Fruit fly (Drosophila melanogaster) whole organism, prepupa: ENCODE measurements around the gene nan.

ENCODE experiments used
- CG15336 ChIP-seq: fragments of 200-800 bp; sonication (Bioruptor generic); IDR thresholded peaks from 2 replicates; pipeline ENCODE4 v1.3.6; 2022; ENCODE audit warnings: missing biosample characterization, missing genetic modification characterization
- CG34406 ChIP-seq: fragments of 200-800 bp; sonication (Bioruptor generic); optimal IDR thresholded peaks from 3 replicates; lab custom pipeline; 2016; ENCODE audit warnings: missing biosample characterization, missing genetic modification characterization
- net ChIP-seq: fragments of 200-800 bp; sonication (Bioruptor generic); optimal IDR thresholded peaks from 3 replicates; lab custom pipeline; 2016; ENCODE audit warnings: missing biosample characterization, missing genetic modification characterization
- ss ChIP-seq, 2 experiments: fragments of 200-800 bp; sonication (Bioruptor generic); optimal IDR thresholded peaks; 2 replicates in 1 of 2; 3 replicates in 1 of 2; lab custom pipeline; 2017 to 2018; ENCODE audit warnings: mild to moderate bottlenecking in 2 of 2, missing biosample characterization in 2 of 2, missing genetic modification characterization in 2 of 2, moderate library complexity in 1 of 2

DNA sequence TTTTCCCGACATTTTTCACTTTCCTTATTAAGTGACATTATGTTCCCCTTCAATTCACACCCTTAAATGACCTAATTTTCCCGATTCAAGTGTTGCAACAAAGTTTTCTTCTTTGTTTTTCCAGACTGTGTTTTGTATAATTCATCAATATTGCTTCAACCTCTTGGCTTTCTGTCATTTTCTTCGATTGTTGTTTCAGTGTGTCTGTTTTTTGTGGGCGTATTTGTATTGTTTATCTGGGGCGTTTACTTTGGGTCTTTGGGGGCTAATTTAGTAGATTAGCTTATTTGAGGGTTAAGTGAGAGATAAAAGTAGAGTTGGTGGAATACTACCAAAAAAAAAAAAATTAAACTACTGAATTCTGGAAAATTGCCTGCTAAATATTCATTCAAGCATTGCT, 6.3 kb upstream of the nan start:
- TF ChIP-seq ss (GFP tag; optimal IDR thresholded peaks at IDR 0.05; lab: Kevin White, UChicago) (no peak), CG34406 (GFP tag; lab: Kevin White, UChicago) (no peak), net (GFP tag; lab: Kevin White, UChicago) (no peak), CG15336 (GFP tag; lab: Robert Waterston, UW) (no peak)
